Fruit fly (Drosophila melanogaster) whole organism, prepupa: Measurements from ENCODE around the gene Scr.
A peak's percentile ranks its signal among the peaks of the same experiment; 100 is the strongest.

Experiments used
- Blimp-1 ChIP-seq: fragments of 200-800 bp; sonication (Bioruptor generic); optimal IDR thresholded peaks from 3 replicates; lab custom pipeline; 2017; ENCODE audit warnings: missing biosample characterization, missing genetic modification characterization, mild to moderate bottlenecking, moderate library complexity, missing genetic modification reagents
- CG10631 ChIP-seq: fragments of 200-800 bp; sonication (Bioruptor generic); optimal IDR thresholded peaks from 2 replicates; lab custom pipeline; 2016; ENCODE audit warnings: missing biosample characterization, missing genetic modification characterization
- CG10669 ChIP-seq: fragments of 200-800 bp; sonication (Bioruptor generic); optimal IDR thresholded peaks from 3 replicates; lab custom pipeline; 2018; ENCODE audit warnings: missing biosample characterization, mild to moderate bottlenecking, missing genetic modification characterization, moderate library complexity
- CG11294 ChIP-seq: fragments of 200-800 bp; sonication (Bioruptor generic); IDR thresholded peaks from 2 replicates; pipeline ENCODE4 v1.3.6; 2022; ENCODE audit warnings: missing biosample characterization, missing genetic modification characterization
- CG11762 ChIP-seq: fragments of 200-800 bp; sonication (Bioruptor generic); optimal IDR thresholded peaks from 3 replicates; lab custom pipeline; 2016; ENCODE audit warnings: missing biosample characterization, missing genetic modification characterization; ENCODE audit not compliant: insufficient read depth
- CG11902 ChIP-seq: fragments of 200-800 bp; sonication (Bioruptor generic); optimal IDR thresholded peaks from 3 replicates; lab custom pipeline; 2016; ENCODE audit warnings: missing biosample characterization, missing genetic modification characterization
- CG15336 ChIP-seq: fragments of 200-800 bp; sonication (Bioruptor generic); IDR thresholded peaks from 2 replicates; pipeline ENCODE4 v1.3.6; 2022; ENCODE audit warnings: missing biosample characterization, missing genetic modification characterization
- CG1621 ChIP-seq: fragments of 200-800 bp; sonication (Bioruptor generic); optimal IDR thresholded peaks from 3 replicates; lab custom pipeline; 2018; ENCODE audit warnings: missing biosample characterization, mild to moderate bottlenecking, missing genetic modification characterization
- CG16779 ChIP-seq: fragments of 200-800 bp; sonication (Bioruptor generic); optimal IDR thresholded peaks from 3 replicates; lab custom pipeline; 2017; ENCODE audit warnings: missing biosample characterization, mild to moderate bottlenecking, missing genetic modification characterization
- CG3032 ChIP-seq: fragments of 200-800 bp; optimal IDR thresholded peaks from 2 replicates; lab custom pipeline; 2019; ENCODE audit warnings: missing biosample characterization, mild to moderate bottlenecking, missing genetic modification characterization, moderate library complexity
- CG32006 ChIP-seq: fragments of 200-800 bp; sonication (Bioruptor generic); optimal IDR thresholded peaks from 3 replicates; lab custom pipeline; 2017; ENCODE audit warnings: missing biosample characterization, mild to moderate bottlenecking, missing genetic modification characterization
- CG34406 ChIP-seq: fragments of 200-800 bp; sonication (Bioruptor generic); optimal IDR thresholded peaks from 3 replicates; lab custom pipeline; 2016; ENCODE audit warnings: missing biosample characterization, missing genetic modification characterization
- CG3919 ChIP-seq: fragments of 200-800 bp; sonication (Bioruptor generic); optimal IDR thresholded peaks from 3 replicates; lab custom pipeline; 2016; ENCODE audit warnings: missing biosample characterization, missing genetic modification characterization
- CG4318 ChIP-seq: fragments of 200-800 bp; sonication (Bioruptor generic); optimal IDR thresholded peaks from 3 replicates; lab custom pipeline; 2017; ENCODE audit warnings: missing biosample characterization, mild to moderate bottlenecking, missing genetic modification characterization
- CG6276 ChIP-seq: fragments of 200-800 bp; sonication (Bioruptor generic); optimal IDR thresholded peaks from 2 replicates; lab custom pipeline; 2017; ENCODE audit warnings: missing biosample characterization, mild to moderate bottlenecking, missing genetic modification characterization
- CG6854 ChIP-seq: fragments of 200-800 bp; sonication (Bioruptor generic); optimal IDR thresholded peaks from 2 replicates; lab custom pipeline; 2017; ENCODE audit warnings: missing biosample characterization, mild to moderate bottlenecking, missing genetic modification characterization
- CG7368 ChIP-seq: fragments of 200-800 bp; sonication (Bioruptor generic); optimal IDR thresholded peaks from 3 replicates; lab custom pipeline; 2016; ENCODE audit warnings: missing biosample characterization, missing genetic modification characterization
- CG8319 ChIP-seq: fragments of 200-800 bp; sonication (Bioruptor generic); optimal IDR thresholded peaks from 3 replicates; lab custom pipeline; 2016; ENCODE audit warnings: missing biosample characterization, missing genetic modification characterization
- Eip78C ChIP-seq: fragments of 200-800 bp; sonication (Bioruptor generic); peaks from one replicate; lab custom pipeline; 2016; ENCODE audit warnings: missing biosample characterization, missing genetic modification characterization
- Ets96B ChIP-seq: fragments of 200-800 bp; optimal IDR thresholded peaks from 2 replicates; lab custom pipeline; 2019; ENCODE audit warnings: missing biosample characterization, mild to moderate bottlenecking, missing genetic modification characterization, moderate library complexity
- Hr38 ChIP-seq: sonication (Bioruptor generic); optimal IDR thresholded peaks from 2 replicates; lab custom pipeline; 2016; ENCODE audit warnings: missing biosample characterization, missing genetic modification characterization
- Hr39 ChIP-seq: fragments of 200-800 bp; sonication (Bioruptor generic); optimal IDR thresholded peaks from 2 replicates; lab custom pipeline; 2016; ENCODE audit warnings: missing biosample characterization, missing genetic modification characterization
- Hr4 ChIP-seq: fragments of 200-800 bp; sonication (Bioruptor generic); optimal IDR thresholded peaks from 3 replicates; lab custom pipeline; 2016; ENCODE audit warnings: missing biosample characterization, missing genetic modification characterization
- Met ChIP-seq: fragments of 200-800 bp; sonication (Bioruptor generic); optimal IDR thresholded peaks from 3 replicates; lab custom pipeline; 2016; ENCODE audit warnings: missing biosample characterization, missing genetic modification characterization
- OdsH ChIP-seq: fragments of 200-800 bp; sonication (Bioruptor generic); optimal IDR thresholded peaks from 3 replicates; lab custom pipeline; 2016; ENCODE audit warnings: missing biosample characterization, missing genetic modification characterization
- cyc ChIP-seq: fragments of 200-800 bp; sonication (Bioruptor generic); optimal IDR thresholded peaks from 3 replicates; lab custom pipeline; 2016; ENCODE audit warnings: missing biosample characterization, missing genetic modification characterization
- dsx ChIP-seq: fragments of 200-800 bp; optimal IDR thresholded peaks from 3 replicates; lab custom pipeline; 2019; ENCODE audit warnings: missing biosample characterization, mild to moderate bottlenecking, missing genetic modification characterization, moderate library complexity; ENCODE audit not compliant: poor library complexity, severe bottlenecking
- eg ChIP-seq: fragments of 200-800 bp; sonication (Bioruptor generic); IDR thresholded peaks from 3 replicates; pipeline ENCODE4 v1.3.6; 2022; ENCODE audit warnings: missing biosample characterization, missing genetic modification characterization
- esn ChIP-seq: fragments of 200-800 bp; sonication (Bioruptor generic); optimal IDR thresholded peaks from 2 replicates; lab custom pipeline; 2016; ENCODE audit warnings: missing biosample characterization, mild to moderate bottlenecking, missing genetic modification characterization, moderate library complexity
- fd59A ChIP-seq: fragments of 200-800 bp; sonication (Bioruptor generic); optimal IDR thresholded peaks from 2 replicates; lab custom pipeline; 2017; ENCODE audit warnings: missing biosample characterization, mild to moderate bottlenecking, missing genetic modification characterization, missing genetic modification reagents
- fkh ChIP-seq: fragments of 200-800 bp; sonication (Bioruptor generic); optimal IDR thresholded peaks from 3 replicates; lab custom pipeline; 2017; ENCODE audit warnings: missing biosample characterization, mild to moderate bottlenecking, missing genetic modification characterization, moderate library complexity
- lz ChIP-seq: fragments of 200-800 bp; sonication (Bioruptor generic); optimal IDR thresholded peaks from 3 replicates; lab custom pipeline; 2016; ENCODE audit warnings: missing biosample characterization, missing genetic modification characterization
- net ChIP-seq: fragments of 200-800 bp; sonication (Bioruptor generic); optimal IDR thresholded peaks from 3 replicates; lab custom pipeline; 2016; ENCODE audit warnings: missing biosample characterization, missing genetic modification characterization
- pdm3 ChIP-seq: fragments of 200-800 bp; sonication (Bioruptor generic); optimal IDR thresholded peaks from 3 replicates; lab custom pipeline; 2016; ENCODE audit warnings: missing biosample characterization, missing genetic modification characterization
- spab ChIP-seq: fragments of 200-800 bp; sonication (Bioruptor generic); optimal IDR thresholded peaks from 2 replicates; lab custom pipeline; 2017; ENCODE audit warnings: missing biosample characterization, mild to moderate bottlenecking, missing genetic modification characterization, missing genetic modification reagents
- svp ChIP-seq: fragments of 200-800 bp; sonication (Bioruptor generic); peaks from one replicate; lab custom pipeline; 2016; ENCODE audit warnings: missing biosample characterization, missing genetic modification characterization

The Scr gene

DNA sequence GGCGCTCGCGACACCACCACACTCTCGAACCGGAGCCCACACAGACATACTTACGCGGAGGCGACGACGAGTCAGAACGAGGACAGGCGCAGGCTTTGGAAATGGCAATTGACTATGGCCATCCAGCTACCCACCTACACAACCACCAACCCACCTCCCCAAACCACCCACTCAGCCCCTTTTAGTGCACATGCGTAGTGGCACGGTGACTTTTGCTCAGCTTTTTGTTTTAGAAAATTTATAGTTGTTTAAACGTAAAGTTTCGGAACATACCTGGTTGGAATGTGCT, 34.1 kb downstream of the Scr start:
- peak; percentile 59 for TF ChIP-seq CG7368 (GFP tag; lab: Kevin White, UChicago)
- TF ChIP-seq Blimp-1 = no peak
- no peak for TF ChIP-seq CG15336 (GFP tag; lab: Robert Waterston, UW)
- TF ChIP-seq Met = no peak

DNA sequence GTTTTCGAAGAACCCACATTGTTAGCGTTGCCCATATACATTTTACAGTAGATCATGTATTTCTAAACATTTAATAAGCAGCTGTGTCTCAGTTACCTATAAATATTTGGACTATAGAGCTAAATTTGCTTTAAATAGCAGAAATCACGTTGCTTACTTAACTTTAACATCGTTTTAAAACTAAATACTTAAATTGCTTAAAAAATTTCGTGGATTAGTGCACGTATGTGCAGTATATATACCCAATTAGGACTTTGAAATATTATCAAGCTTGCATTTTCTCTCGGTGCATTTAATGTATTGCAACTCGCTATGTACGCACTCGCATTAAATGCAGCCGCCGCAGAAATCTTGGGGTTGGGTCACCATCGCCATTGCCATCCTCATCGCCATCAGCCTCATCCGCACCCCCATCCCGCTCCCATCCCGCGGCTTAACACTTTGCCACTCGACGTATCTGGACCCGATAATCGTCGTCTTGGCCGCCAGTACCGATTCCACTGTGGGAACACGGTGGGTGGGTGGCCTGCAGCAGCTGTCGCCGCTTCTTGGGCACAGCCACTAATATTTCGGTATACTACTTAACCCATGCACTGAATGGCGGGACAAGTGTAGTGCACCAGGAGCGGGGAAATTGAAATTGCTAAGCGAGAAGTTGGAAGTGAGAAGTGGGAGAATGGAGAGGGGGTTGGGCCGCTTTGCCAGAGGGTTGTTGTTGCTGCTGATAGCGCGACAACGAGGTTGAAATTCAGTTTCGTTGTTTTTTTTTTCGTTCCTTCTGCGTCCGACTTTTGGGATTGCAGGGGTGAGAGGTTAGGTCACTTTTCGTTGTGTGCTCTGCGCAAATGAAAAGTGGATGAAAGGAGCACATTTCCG, 34.7 kb downstream of the Scr start:
- peak; percentile 1 for TF ChIP-seq Ets96B (tag; lab: Kevin White, UChicago)
- peak; percentile 2 for TF ChIP-seq esn
- TF ChIP-seq Hr4 (GFP tag; lab: Kevin White, UChicago) = no peak
- TF ChIP-seq CG34406 (GFP tag; lab: Kevin White, UChicago) = peak; percentile 3
- no peak for TF ChIP-seq fkh (GFP tag; lab: Kevin White, UChicago)
- peak; percentile 17 for TF ChIP-seq CG10669 (GFP tag; lab: Kevin White, UChicago)
- TF ChIP-seq cyc (GFP tag; lab: Kevin White, UChicago) = peak; percentile 7
- TF ChIP-seq CG10631 (GFP tag; lab: Kevin White, UChicago) = peak; percentile 10
- peak; percentile 56 for TF ChIP-seq svp (GFP tag; lab: Kevin White, UChicago)
- TF ChIP-seq eg (GFP tag; lab: Robert Waterston, UW) = no peak
- TF ChIP-seq CG3919 (GFP tag; lab: Kevin White, UChicago) = peak; percentile 23
- TF ChIP-seq OdsH = peak; percentile 4
- TF ChIP-seq CG3032 (tag; lab: Kevin White, UChicago) = peak; percentile 7
- peak; percentile 18 for TF ChIP-seq Hr39 (GFP tag; lab: Kevin White, UChicago)
- peak; percentile 50 for TF ChIP-seq CG32006 (GFP tag; lab: Kevin White, UChicago)
- peak; percentile 81 for TF ChIP-seq Eip78C (GFP tag; lab: Kevin White, UChicago)
- TF ChIP-seq CG6854 = no peak
- peak; percentile 9 for TF ChIP-seq Met

DNA sequence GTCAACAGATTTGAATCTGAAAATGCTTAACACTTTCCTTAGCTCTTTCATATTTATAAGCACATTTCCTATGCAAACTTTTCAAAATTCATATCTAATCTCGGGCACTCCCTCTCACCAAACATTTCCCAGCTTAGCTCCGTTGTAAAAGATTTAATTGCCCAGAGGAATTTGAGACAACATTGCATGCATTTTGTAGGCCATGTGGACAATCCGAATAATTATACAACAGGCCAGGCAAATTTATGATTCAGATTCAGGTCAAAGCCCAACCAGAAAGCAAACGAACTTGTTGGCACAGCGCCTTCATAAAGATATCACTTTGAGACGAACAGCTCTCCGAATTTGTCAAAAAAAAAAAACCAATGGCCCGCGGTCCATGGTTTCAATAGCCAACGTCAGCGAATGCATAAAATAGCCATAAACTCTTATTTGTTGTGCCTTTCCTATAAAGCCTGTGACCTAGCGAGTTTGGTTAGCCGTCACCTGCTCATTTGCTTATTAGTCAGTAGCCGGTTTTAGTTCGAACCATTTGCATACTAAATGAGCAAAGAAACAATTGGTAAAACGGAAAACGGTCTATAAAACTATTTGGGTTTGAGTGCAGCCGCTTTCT, 35.7 kb downstream of the Scr start:
- TF ChIP-seq CG7368 (GFP tag; lab: Kevin White, UChicago) = no peak
- no peak for TF ChIP-seq CG8319
- TF ChIP-seq CG3919 (GFP tag; lab: Kevin White, UChicago) = no peak
- TF ChIP-seq CG15336 (GFP tag; lab: Robert Waterston, UW) = no peak
- no peak for TF ChIP-seq CG34406 (GFP tag; lab: Kevin White, UChicago)
- TF ChIP-seq lz (GFP tag; lab: Kevin White, UChicago) = no peak

DNA sequence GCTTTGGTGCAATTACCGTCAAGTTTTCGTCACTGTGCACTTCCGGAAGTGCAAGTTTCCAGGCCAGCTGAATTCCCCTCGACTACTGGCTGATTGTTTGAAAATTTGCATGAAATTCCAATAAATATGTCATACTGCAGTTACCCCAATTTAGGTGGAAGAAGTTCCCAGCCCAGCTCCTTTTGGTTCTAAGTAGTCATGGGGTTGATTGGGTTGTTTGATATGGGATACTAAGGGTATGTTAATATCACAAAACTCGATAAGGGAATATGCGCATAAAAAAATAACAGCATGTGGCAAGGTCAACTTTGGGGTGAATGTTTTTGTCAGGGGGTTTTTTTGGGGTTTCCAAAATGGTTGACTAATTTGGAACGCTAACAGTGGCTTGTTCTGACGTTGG, 36.5 kb downstream of the Scr start:
- TF ChIP-seq net (no peak), dsx (GFP tag; lab: Kevin White, UChicago) (no peak), spab (GFP tag; lab: Kevin White, UChicago) (no peak), CG11762 (GFP tag; lab: Kevin White, UChicago) (no peak), fkh (GFP tag; lab: Kevin White, UChicago) (no peak), CG4318 (GFP tag; lab: Kevin White, UChicago) (no peak), Blimp-1 (no peak), pdm3 (GFP tag; lab: Kevin White, UChicago) (no peak), CG16779 (tag; lab: Kevin White, UChicago) (no peak), CG11902 (GFP tag; lab: Kevin White, UChicago) (no peak), fd59A (GFP tag; lab: Kevin White, UChicago) (no peak), Hr39 (GFP tag; lab: Kevin White, UChicago) (no peak), CG15336 (GFP tag; lab: Robert Waterston, UW) (no peak), CG6854 (no peak), CG11294 (GFP tag; lab: Robert Waterston, UW) (no peak), CG1621 (tag; lab: Kevin White, UChicago) (no peak), Hr38 (GFP tag; lab: Kevin White, UChicago) (no peak), CG6276 (no peak), Hr4 (GFP tag; lab: Kevin White, UChicago) (no peak)
